Fruit fly (Drosophila melanogaster) whole organism, prepupa: ENCODE results near the gene CG15258.
A peak's percentile ranks its signal among the peaks of the same experiment; 100 is the strongest.

Source experiments
- Blimp-1 ChIP-seq: fragments of 200-800 bp; sonication (Bioruptor generic); optimal IDR thresholded peaks from 3 replicates; lab custom pipeline; 2017; ENCODE audit warnings: missing biosample characterization, missing genetic modification characterization, mild to moderate bottlenecking, moderate library complexity, missing genetic modification reagents
- CG10669 ChIP-seq: fragments of 200-800 bp; sonication (Bioruptor generic); optimal IDR thresholded peaks from 3 replicates; lab custom pipeline; 2018; ENCODE audit warnings: missing biosample characterization, mild to moderate bottlenecking, missing genetic modification characterization, moderate library complexity
- CG11294 ChIP-seq: fragments of 200-800 bp; sonication (Bioruptor generic); IDR thresholded peaks from 2 replicates; pipeline ENCODE4 v1.3.6; 2022; ENCODE audit warnings: missing biosample characterization, missing genetic modification characterization
- CG11762 ChIP-seq: fragments of 200-800 bp; sonication (Bioruptor generic); optimal IDR thresholded peaks from 3 replicates; lab custom pipeline; 2016; ENCODE audit warnings: missing biosample characterization, missing genetic modification characterization; ENCODE audit not compliant: insufficient read depth
- CG11902 ChIP-seq: fragments of 200-800 bp; sonication (Bioruptor generic); optimal IDR thresholded peaks from 3 replicates; lab custom pipeline; 2016; ENCODE audit warnings: missing biosample characterization, missing genetic modification characterization
- CG3032 ChIP-seq: fragments of 200-800 bp; optimal IDR thresholded peaks from 2 replicates; lab custom pipeline; 2019; ENCODE audit warnings: missing biosample characterization, mild to moderate bottlenecking, missing genetic modification characterization, moderate library complexity
- CG31627 ChIP-seq: fragments of 200-800 bp; sonication (Bioruptor generic); optimal IDR thresholded peaks from 3 replicates; lab custom pipeline; 2016; ENCODE audit warnings: missing biosample characterization, missing genetic modification characterization
- CG32006 ChIP-seq: fragments of 200-800 bp; sonication (Bioruptor generic); optimal IDR thresholded peaks from 3 replicates; lab custom pipeline; 2017; ENCODE audit warnings: missing biosample characterization, mild to moderate bottlenecking, missing genetic modification characterization
- CG3919 ChIP-seq: fragments of 200-800 bp; sonication (Bioruptor generic); optimal IDR thresholded peaks from 3 replicates; lab custom pipeline; 2016; ENCODE audit warnings: missing biosample characterization, missing genetic modification characterization
- CG4318 ChIP-seq: fragments of 200-800 bp; sonication (Bioruptor generic); optimal IDR thresholded peaks from 3 replicates; lab custom pipeline; 2017; ENCODE audit warnings: missing biosample characterization, mild to moderate bottlenecking, missing genetic modification characterization
- CG6163 ChIP-seq: fragments of 200-800 bp; sonication (Bioruptor generic); IDR thresholded peaks from 3 replicates; pipeline ENCODE4 v1.3.6; 2022; ENCODE audit warnings: missing biosample characterization, missing genetic modification characterization
- CG6276 ChIP-seq: fragments of 200-800 bp; sonication (Bioruptor generic); optimal IDR thresholded peaks from 2 replicates; lab custom pipeline; 2017; ENCODE audit warnings: missing biosample characterization, mild to moderate bottlenecking, missing genetic modification characterization
- CG6792 ChIP-seq: fragments of 200-800 bp; sonication (Bioruptor generic); optimal IDR thresholded peaks from 3 replicates; lab custom pipeline; 2016; ENCODE audit warnings: missing biosample characterization, missing genetic modification characterization
- CG6854 ChIP-seq: fragments of 200-800 bp; sonication (Bioruptor generic); optimal IDR thresholded peaks from 2 replicates; lab custom pipeline; 2017; ENCODE audit warnings: missing biosample characterization, mild to moderate bottlenecking, missing genetic modification characterization
- CG7368 ChIP-seq: fragments of 200-800 bp; sonication (Bioruptor generic); optimal IDR thresholded peaks from 3 replicates; lab custom pipeline; 2016; ENCODE audit warnings: missing biosample characterization, missing genetic modification characterization
- CG8119 ChIP-seq: fragments of 200-800 bp; sonication (Bioruptor generic); IDR thresholded peaks from 3 replicates; pipeline ENCODE4 v1.3.6; 2022; ENCODE audit warnings: missing biosample characterization, missing genetic modification characterization
- CG8319 ChIP-seq: fragments of 200-800 bp; sonication (Bioruptor generic); optimal IDR thresholded peaks from 3 replicates; lab custom pipeline; 2016; ENCODE audit warnings: missing biosample characterization, missing genetic modification characterization
- CG8632 ChIP-seq: fragments of 200-800 bp; sonication (Bioruptor generic); optimal IDR thresholded peaks from 3 replicates; lab custom pipeline; 2016; ENCODE audit warnings: missing biosample characterization, missing genetic modification characterization
- Eip78C ChIP-seq: fragments of 200-800 bp; sonication (Bioruptor generic); peaks from one replicate; lab custom pipeline; 2016; ENCODE audit warnings: missing biosample characterization, missing genetic modification characterization
- Eip93F ChIP-seq: fragments of 200-800 bp; sonication (Bioruptor generic); optimal IDR thresholded peaks from 2 replicates; lab custom pipeline; 2016; ENCODE audit warnings: missing biosample characterization, mild to moderate bottlenecking, missing genetic modification characterization
- Ets21C ChIP-seq: fragments of 200-800 bp; sonication (Bioruptor generic); optimal IDR thresholded peaks from 3 replicates; lab custom pipeline; 2016; ENCODE audit warnings: missing biosample characterization, missing genetic modification characterization
- Ets96B ChIP-seq: fragments of 200-800 bp; optimal IDR thresholded peaks from 2 replicates; lab custom pipeline; 2019; ENCODE audit warnings: missing biosample characterization, mild to moderate bottlenecking, missing genetic modification characterization, moderate library complexity
- Gug ChIP-seq: fragments of 200-800 bp; sonication (Bioruptor generic); IDR thresholded peaks from 2 replicates; pipeline ENCODE4 v1.3.6; 2022; ENCODE audit warnings: missing biosample characterization, missing genetic modification characterization
- Hr38 ChIP-seq: sonication (Bioruptor generic); optimal IDR thresholded peaks from 2 replicates; lab custom pipeline; 2016; ENCODE audit warnings: missing biosample characterization, missing genetic modification characterization
- Hr4 ChIP-seq: fragments of 200-800 bp; sonication (Bioruptor generic); optimal IDR thresholded peaks from 3 replicates; lab custom pipeline; 2016; ENCODE audit warnings: missing biosample characterization, missing genetic modification characterization
- Lpt ChIP-seq: fragments of 200-800 bp; sonication (Bioruptor generic); optimal IDR thresholded peaks from 3 replicates; lab custom pipeline; 2016; ENCODE audit warnings: missing biosample characterization, missing genetic modification characterization
- Met ChIP-seq: fragments of 200-800 bp; sonication (Bioruptor generic); optimal IDR thresholded peaks from 3 replicates; lab custom pipeline; 2016; ENCODE audit warnings: missing biosample characterization, missing genetic modification characterization
- OdsH ChIP-seq: fragments of 200-800 bp; sonication (Bioruptor generic); optimal IDR thresholded peaks from 3 replicates; lab custom pipeline; 2016; ENCODE audit warnings: missing biosample characterization, missing genetic modification characterization
- acj6 ChIP-seq: fragments of 200-800 bp; sonication (Bioruptor generic); optimal IDR thresholded peaks from 3 replicates; lab custom pipeline; 2016; ENCODE audit warnings: missing biosample characterization, missing genetic modification characterization
- cyc ChIP-seq: fragments of 200-800 bp; sonication (Bioruptor generic); optimal IDR thresholded peaks from 3 replicates; lab custom pipeline; 2016; ENCODE audit warnings: missing biosample characterization, missing genetic modification characterization
- dac ChIP-seq: fragments of 200-800 bp; sonication (Bioruptor generic); optimal IDR thresholded peaks from 2 replicates; lab custom pipeline; 2017; ENCODE audit warnings: missing biosample characterization, mild to moderate bottlenecking, missing genetic modification characterization
- dsx ChIP-seq: fragments of 200-800 bp; optimal IDR thresholded peaks from 3 replicates; lab custom pipeline; 2019; ENCODE audit warnings: missing biosample characterization, mild to moderate bottlenecking, missing genetic modification characterization, moderate library complexity; ENCODE audit not compliant: poor library complexity, severe bottlenecking
- esn ChIP-seq: fragments of 200-800 bp; sonication (Bioruptor generic); optimal IDR thresholded peaks from 2 replicates; lab custom pipeline; 2016; ENCODE audit warnings: missing biosample characterization, mild to moderate bottlenecking, missing genetic modification characterization, moderate library complexity
- fd59A ChIP-seq: fragments of 200-800 bp; sonication (Bioruptor generic); optimal IDR thresholded peaks from 2 replicates; lab custom pipeline; 2017; ENCODE audit warnings: missing biosample characterization, mild to moderate bottlenecking, missing genetic modification characterization, missing genetic modification reagents
- fd85E ChIP-seq: fragments of 200-800 bp; sonication (Bioruptor generic); optimal IDR thresholded peaks from 3 replicates; lab custom pipeline; 2016; ENCODE audit warnings: missing biosample characterization, missing genetic modification characterization
- fkh ChIP-seq: fragments of 200-800 bp; sonication (Bioruptor generic); optimal IDR thresholded peaks from 3 replicates; lab custom pipeline; 2017; ENCODE audit warnings: missing biosample characterization, mild to moderate bottlenecking, missing genetic modification characterization, moderate library complexity
- lz ChIP-seq: fragments of 200-800 bp; sonication (Bioruptor generic); optimal IDR thresholded peaks from 3 replicates; lab custom pipeline; 2016; ENCODE audit warnings: missing biosample characterization, missing genetic modification characterization
- net ChIP-seq: fragments of 200-800 bp; sonication (Bioruptor generic); optimal IDR thresholded peaks from 3 replicates; lab custom pipeline; 2016; ENCODE audit warnings: missing biosample characterization, missing genetic modification characterization
- pdm3 ChIP-seq: fragments of 200-800 bp; sonication (Bioruptor generic); optimal IDR thresholded peaks from 3 replicates; lab custom pipeline; 2016; ENCODE audit warnings: missing biosample characterization, missing genetic modification characterization
- spab ChIP-seq: fragments of 200-800 bp; sonication (Bioruptor generic); optimal IDR thresholded peaks from 2 replicates; lab custom pipeline; 2017; ENCODE audit warnings: missing biosample characterization, mild to moderate bottlenecking, missing genetic modification characterization, missing genetic modification reagents
- ss ChIP-seq, 2 experiments: fragments of 200-800 bp; sonication (Bioruptor generic); optimal IDR thresholded peaks; 2 replicates in 1 of 2; 3 replicates in 1 of 2; lab custom pipeline; 2017 to 2018; ENCODE audit warnings: mild to moderate bottlenecking in 2 of 2, missing biosample characterization in 2 of 2, missing genetic modification characterization in 2 of 2, moderate library complexity in 1 of 2
- svp ChIP-seq: fragments of 200-800 bp; sonication (Bioruptor generic); peaks from one replicate; lab custom pipeline; 2016; ENCODE audit warnings: missing biosample characterization, missing genetic modification characterization
- topi ChIP-seq: fragments of 200-800 bp; sonication (Bioruptor generic); optimal IDR thresholded peaks from 3 replicates; lab custom pipeline; 2016; ENCODE audit warnings: missing biosample characterization, missing genetic modification characterization
- vri ChIP-seq: fragments of 200-800 bp; sonication (Bioruptor generic); optimal IDR thresholded peaks from 3 replicates; lab custom pipeline; 2016; ENCODE audit warnings: missing biosample characterization, mild to moderate bottlenecking, missing genetic modification characterization

The CG15258 gene

dm6 chr2L:15361527-15361926, at the start of gene CG15258:
TSS of gene CG15258 (minus strand) at chr2L:15361627.
- TF ChIP-seq CG4318 (GFP tag; lab: Kevin White, UChicago) (no peak), svp (GFP tag; lab: Kevin White, UChicago) (peak; percentile 20)

dm6 chr2L:15410250-15410649, 48.8 kb upstream of the CG15258 start:
- TF ChIP-seq lz (GFP tag; lab: Kevin White, UChicago) = peak; percentile 12
- TF ChIP-seq CG3032 (tag; lab: Kevin White, UChicago) = no peak
- TF ChIP-seq CG6854 (GFP tag; lab: Kevin White, UChicago) = no peak
- TF ChIP-seq cyc (GFP tag; lab: Kevin White, UChicago) = peak; percentile 6
- no peak for TF ChIP-seq Ets21C
- TF ChIP-seq esn (GFP tag; lab: Kevin White, UChicago) = peak; percentile 31
- TF ChIP-seq CG32006 = peak; percentile 23
- peak; percentile 71 for TF ChIP-seq Eip78C (GFP tag; lab: Kevin White, UChicago)
- peak; percentile 4 for TF ChIP-seq topi (GFP tag; lab: Kevin White, UChicago)
- peak; percentile 63 for TF ChIP-seq svp (GFP tag; lab: Kevin White, UChicago)

dm6 chr2L:15409108-15409507, 47.7 kb upstream of the CG15258 start:
- 0 out of 3 replicates have a peak, but pooled peaks have one; percentile 17 for TF ChIP-seq CG6163 (GFP tag; lab: Robert Waterston, UW)
- no peak for TF ChIP-seq Hr4 (GFP tag; lab: Kevin White, UChicago)
- TF ChIP-seq Lpt (GFP tag; lab: Kevin White, UChicago) = no peak
- TF ChIP-seq CG6792 = no peak
- TF ChIP-seq CG6276 (GFP tag; lab: Kevin White, UChicago) = no peak
- TF ChIP-seq CG8119 (GFP tag; lab: Robert Waterston, UW) = no peak
- TF ChIP-seq CG8632 (GFP tag; lab: Kevin White, UChicago) = no peak
- TF ChIP-seq Eip78C (GFP tag; lab: Kevin White, UChicago) = peak; percentile 45
- no peak for TF ChIP-seq Blimp-1 (GFP tag; lab: Kevin White, UChicago)
- no peak for TF ChIP-seq dac (GFP tag; lab: Kevin White, UChicago)

dm6 chr2L:15407514-15407913, 46.1 kb upstream of the CG15258 start:
- peak; percentile 20 for TF ChIP-seq vri (GFP tag; lab: Kevin White, UChicago)
- no peak for TF ChIP-seq CG4318 (GFP tag; lab: Kevin White, UChicago)
- no peak for TF ChIP-seq cyc (GFP tag; lab: Kevin White, UChicago)
- peak; percentile 41 for TF ChIP-seq topi (GFP tag; lab: Kevin White, UChicago)
- no peak for TF ChIP-seq CG32006
- TF ChIP-seq net (GFP tag; lab: Kevin White, UChicago) = no peak
- TF ChIP-seq CG31627 (GFP tag; lab: Kevin White, UChicago) = peak; percentile 6
- no peak for TF ChIP-seq CG6792
- no peak for TF ChIP-seq Lpt (GFP tag; lab: Kevin White, UChicago)
- peak; percentile 81 for TF ChIP-seq svp (GFP tag; lab: Kevin White, UChicago)
- TF ChIP-seq CG8632 (GFP tag; lab: Kevin White, UChicago) = no peak
- TF ChIP-seq fkh (GFP tag; lab: Kevin White, UChicago) = no peak
- no peak for TF ChIP-seq CG11762 (GFP tag; lab: Kevin White, UChicago)
- TF ChIP-seq Ets21C = no peak
- no peak for TF ChIP-seq Gug (GFP tag; lab: Robert Waterston, UW)
- no peak for TF ChIP-seq CG8319
- peak; percentile 73 for TF ChIP-seq Met (GFP tag; lab: Kevin White, UChicago)
- no peak for TF ChIP-seq acj6 (GFP tag; lab: Kevin White, UChicago)
- TF ChIP-seq CG8119 (GFP tag; lab: Robert Waterston, UW) = no peak
- TF ChIP-seq CG11294 (GFP tag; lab: Robert Waterston, UW) = no peak
- TF ChIP-seq CG10669 = no peak
- TF ChIP-seq pdm3 (GFP tag; lab: Kevin White, UChicago) = no peak
- TF ChIP-seq ss (GFP tag; optimal IDR thresholded peaks at IDR 0.05; lab: Kevin White, UChicago) = no peak
- no peak for TF ChIP-seq Hr38 (GFP tag; lab: Kevin White, UChicago)
- TF ChIP-seq CG7368 = no peak
- TF ChIP-seq esn (GFP tag; lab: Kevin White, UChicago) = peak; percentile 46
- no peak for TF ChIP-seq spab (GFP tag; lab: Kevin White, UChicago)
- TF ChIP-seq CG3919 (GFP tag; lab: Kevin White, UChicago) = no peak
- TF ChIP-seq Eip93F (GFP tag; lab: Kevin White, UChicago) = no peak
- no peak for TF ChIP-seq Eip78C (GFP tag; lab: Kevin White, UChicago)
- no peak for TF ChIP-seq CG11902 (GFP tag; lab: Kevin White, UChicago)
- no peak for TF ChIP-seq dac (GFP tag; lab: Kevin White, UChicago)
- no peak for TF ChIP-seq CG3032 (tag; lab: Kevin White, UChicago)
- no peak for TF ChIP-seq fd59A (GFP tag; lab: Kevin White, UChicago)
- TF ChIP-seq OdsH (GFP tag; lab: Kevin White, UChicago) = no peak
- TF ChIP-seq fd85E (GFP tag; lab: Kevin White, UChicago) = no peak
- no peak for TF ChIP-seq Ets96B (tag; lab: Kevin White, UChicago)
- no peak for TF ChIP-seq dsx (GFP tag; lab: Kevin White, UChicago)
